Fruit fly (Drosophila melanogaster): Measurements from ENCODE around the gene CG3662.

DNA sequence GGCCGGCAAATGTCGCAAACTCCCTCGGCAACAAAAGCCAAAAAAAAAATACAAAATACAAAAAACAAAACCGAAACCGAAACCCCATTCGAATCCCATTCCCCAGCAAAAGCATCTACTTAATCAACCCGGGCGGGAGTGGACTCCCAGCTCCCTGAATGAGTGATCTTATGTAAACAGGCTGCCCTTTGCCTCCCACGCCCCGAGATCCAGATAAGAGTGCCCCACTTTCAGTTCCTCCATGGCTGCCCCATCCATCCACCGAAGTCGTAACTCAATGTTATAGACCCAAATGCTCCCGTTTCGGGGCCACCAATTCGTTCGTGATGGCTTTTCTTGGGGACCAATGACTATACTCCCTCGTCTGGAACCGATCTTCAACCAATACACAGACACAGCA lies 6.0 kb downstream of the CG3662 start:
- TF ChIP-seq Ets98B (GFP tag; IDR thresholded peaks at IDR 0.05): no peak
- no peak for TF ChIP-seq gl (tag; optimal IDR thresholded peaks at IDR 0.05)
- no peak for TF ChIP-seq fd96Ca (GFP tag; IDR thresholded peaks at IDR 0.05)
- TF ChIP-seq CG34367 (tag; optimal IDR thresholded peaks at IDR 0.05): no peak
- TF ChIP-seq CG13204 (GFP tag; optimal IDR thresholded peaks at IDR 0.05): no peak
- TF ChIP-seq Snoo (tag; optimal IDR thresholded peaks at IDR 0.05): no peak
- TF ChIP-seq CG10348 (GFP tag; IDR thresholded peaks at IDR 0.05): no peak
- TF ChIP-seq CG8159 (tag; optimal IDR thresholded peaks at IDR 0.05): no peak
- no peak for TF ChIP-seq EcR (GFP tag; optimal IDR thresholded peaks at IDR 0.05)
- TF ChIP-seq rn (GFP tag; IDR thresholded peaks at IDR 0.05): no peak
- 0 out of 2 replicates have a peak, but pooled peaks have one; percentile 18 for TF ChIP-seq CG12605 (GFP tag; IDR thresholded peaks at IDR 0.05)
- no peak for TF ChIP-seq D1 (tag; optimal IDR thresholded peaks at IDR 0.05)
- no peak for TF ChIP-seq CG4496 (GFP tag; IDR thresholded peaks at IDR 0.05)
